Fruit fly (Drosophila melanogaster) whole organism, embryonic: ENCODE results near the gene CG12194.

Experiments
- B-H1 ChIP-seq: fragments of 200-800 bp; sonication (Bioruptor generic); IDR thresholded peaks from 3 replicates; pipeline ENCODE4 v1.3.6; 2022; ENCODE audit warnings: missing biosample characterization, missing genetic modification characterization
- BEAF-32 ChIP-seq: fragments of 200-800 bp; sonication (Bioruptor generic); optimal IDR thresholded peaks from 3 replicates; lab custom pipeline; 2017; ENCODE audit warnings: missing biosample characterization, missing genetic modification characterization, mild to moderate bottlenecking, moderate library complexity, missing genetic modification reagents
- Bgb ChIP-seq: fragments of 200-800 bp; sonication (Bioruptor generic); IDR thresholded peaks from 2 replicates; pipeline ENCODE4 v1.3.6; 2022; ENCODE audit warnings: missing biosample characterization, missing genetic modification characterization; ENCODE audit not compliant: partially characterized antibody
- CG10274 ChIP-seq: fragments of 200-800 bp; sonication (Bioruptor generic); optimal IDR thresholded peaks from 3 replicates; lab custom pipeline; 2017; ENCODE audit warnings: missing biosample characterization, mild to moderate bottlenecking, missing genetic modification characterization
- CG10654 ChIP-seq: fragments of 200-800 bp; sonication (Bioruptor generic); optimal IDR thresholded peaks from 2 replicates; lab custom pipeline; 2016; ENCODE audit warnings: missing biosample characterization, missing genetic modification characterization
- CG12071 ChIP-seq: fragments of 200-800 bp; sonication (Bioruptor generic); optimal IDR thresholded peaks from 3 replicates; lab custom pipeline; 2018; ENCODE audit warnings: missing biosample characterization, mild to moderate bottlenecking, missing genetic modification characterization
- CG13424 ChIP-seq: fragments of 200-800 bp; sonication (Bioruptor generic); optimal IDR thresholded peaks from 2 replicates; lab custom pipeline; 2019; ENCODE audit warnings: missing biosample characterization, mild to moderate bottlenecking, missing genetic modification characterization, moderate library complexity
- CG1647 ChIP-seq: fragments of 200-800 bp; sonication (Bioruptor generic); optimal IDR thresholded peaks from 3 replicates; lab custom pipeline; 2016; ENCODE audit warnings: missing biosample characterization, missing genetic modification characterization
- CG4854 ChIP-seq: fragments of 200-800 bp; sonication (Bioruptor generic); optimal IDR thresholded peaks from 2 replicates; lab custom pipeline; 2016; ENCODE audit warnings: missing biosample characterization, missing genetic modification characterization, inconsistent platforms
- CG5245 ChIP-seq: fragments of 200-800 bp; sonication (Bioruptor generic); optimal IDR thresholded peaks from 3 replicates; lab custom pipeline; 2016; ENCODE audit warnings: missing biosample characterization, missing genetic modification characterization
- CG6689 ChIP-seq: fragments of 200-800 bp; sonication (Bioruptor generic); IDR thresholded peaks from 2 replicates; pipeline ENCODE4 v1.3.6; 2022; ENCODE audit warnings: missing biosample characterization, missing genetic modification characterization
- CG7357 ChIP-seq: fragments of 200-800 bp; sonication (Bioruptor generic); IDR thresholded peaks from 3 replicates; pipeline ENCODE4 v1.3.6; 2022; ENCODE audit warnings: missing biosample characterization, missing genetic modification characterization
- CG9437 ChIP-seq: fragments of 200-800 bp; sonication (Bioruptor generic); optimal IDR thresholded peaks from 2 replicates; lab custom pipeline; 2018; ENCODE audit warnings: missing biosample characterization, mild to moderate bottlenecking, missing genetic modification characterization
- D19A ChIP-seq: fragments of 200-800 bp; optimal IDR thresholded peaks from 3 replicates; lab custom pipeline; 2019; ENCODE audit warnings: missing biosample characterization, mild to moderate bottlenecking, missing genetic modification characterization, moderate library complexity
- Drgx ChIP-seq: fragments of 200-800 bp; sonication (Bioruptor generic); IDR thresholded peaks from 2 replicates; pipeline ENCODE4 v1.3.6; 2022; ENCODE audit warnings: missing biosample characterization, missing genetic modification characterization
- ERR ChIP-seq: fragments of 200-800 bp; sonication (Bioruptor generic); optimal IDR thresholded peaks from 2 replicates; lab custom pipeline; 2016; ENCODE audit warnings: missing biosample characterization, missing genetic modification characterization
- H15 ChIP-seq: fragments of 200-800 bp; sonication (Bioruptor generic); IDR thresholded peaks from 3 replicates; pipeline ENCODE4 v1.3.6; 2022; ENCODE audit warnings: missing biosample characterization, missing genetic modification characterization
- HLHmδ ChIP-seq: fragments of 200-800 bp; sonication (Bioruptor generic); optimal IDR thresholded peaks from 2 replicates; lab custom pipeline; 2018; ENCODE audit warnings: missing biosample characterization, mild to moderate bottlenecking, missing genetic modification characterization, moderate library complexity
- Hand ChIP-seq: fragments of 200-800 bp; sonication (Bioruptor generic); optimal IDR thresholded peaks from 2 replicates; lab custom pipeline; 2017; ENCODE audit warnings: mild to moderate bottlenecking, missing biosample characterization, missing genetic modification reagents, missing genetic modification characterization
- Kr ChIP-seq: fragments of 200-800 bp; sonication (Bioruptor generic); optimal IDR thresholded peaks from 2 replicates; lab custom pipeline; 2017; ENCODE audit warnings: missing biosample characterization, mild to moderate bottlenecking, missing genetic modification characterization
- Mes4 ChIP-seq: fragments of 200-800 bp; sonication (Bioruptor generic); optimal IDR thresholded peaks from 2 replicates; lab custom pipeline; 2016; ENCODE audit warnings: missing biosample characterization, missing genetic modification characterization
- NC2α ChIP-seq: fragments of 200-800 bp; sonication (Bioruptor generic); optimal IDR thresholded peaks from 2 replicates; lab custom pipeline; 2016; ENCODE audit warnings: missing biosample characterization, missing genetic modification characterization
- NC2β ChIP-seq: fragments of 200-800 bp; sonication (Bioruptor generic); optimal IDR thresholded peaks from 2 replicates; lab custom pipeline; 2016; ENCODE audit warnings: missing biosample characterization, missing genetic modification characterization
- Nf-YB ChIP-seq: fragments of 200-800 bp; sonication (Bioruptor generic); optimal IDR thresholded peaks from 3 replicates; lab custom pipeline; 2019; ENCODE audit warnings: missing biosample characterization, mild to moderate bottlenecking, missing genetic modification characterization, moderate library complexity
- Rfx ChIP-seq: fragments of 200-800 bp; sonication (Bioruptor generic); IDR thresholded peaks from 2 replicates; pipeline ENCODE4 v1.3.6; 2022; ENCODE audit warnings: missing biosample characterization, missing genetic modification characterization
- Scr ChIP-seq: fragments of 200-800 bp; sonication (Bioruptor generic); IDR thresholded peaks from 2 replicates; pipeline ENCODE4 v1.3.6; 2022; ENCODE audit warnings: missing biosample characterization, missing genetic modification characterization; ENCODE audit not compliant: partially characterized antibody
- ab ChIP-seq: fragments of 200-800 bp; sonication (Bioruptor generic); optimal IDR thresholded peaks from 2 replicates; lab custom pipeline; 2016; ENCODE audit warnings: missing biosample characterization, missing genetic modification characterization
- ase ChIP-seq: fragments of 200-800 bp; sonication (Bioruptor generic); IDR thresholded peaks from 3 replicates; pipeline ENCODE4 v1.3.6; 2022; ENCODE audit warnings: missing biosample characterization, missing genetic modification characterization
- az2 ChIP-seq: fragments of 200-800 bp; sonication (Bioruptor generic); optimal IDR thresholded peaks from 3 replicates; lab custom pipeline; 2016; ENCODE audit warnings: missing biosample characterization, missing genetic modification characterization
- bab2 ChIP-seq: fragments of 200-800 bp; sonication (Bioruptor generic); optimal IDR thresholded peaks from 2 replicates; lab custom pipeline; 2016; ENCODE audit warnings: missing biosample characterization, missing genetic modification characterization
- br ChIP-seq: fragments of >200 bp; optimal IDR thresholded peaks from 2 replicates; lab custom pipeline; 2017
- cas ChIP-seq: fragments of 200-800 bp; sonication (Bioruptor generic); IDR thresholded peaks from 2 replicates; pipeline ENCODE4 v1.3.6; 2022; ENCODE audit warnings: missing biosample characterization, missing genetic modification characterization
- corto ChIP-seq: fragments of 200-800 bp; sonication (Bioruptor generic); optimal IDR thresholded peaks from 2 replicates; lab custom pipeline; 2016; ENCODE audit warnings: missing biosample characterization, mild to moderate bottlenecking, missing genetic modification characterization, moderate library complexity
- ewg ChIP-seq: fragments of 200-800 bp; sonication (Bioruptor generic); optimal IDR thresholded peaks from 3 replicates; lab custom pipeline; 2017; ENCODE audit warnings: mild to moderate bottlenecking, missing biosample characterization, missing genetic modification reagents, missing genetic modification characterization
- fd64A ChIP-seq: fragments of 200-800 bp; sonication (Bioruptor generic); optimal IDR thresholded peaks from 3 replicates; lab custom pipeline; 2018; ENCODE audit warnings: missing biosample characterization, mild to moderate bottlenecking, missing genetic modification characterization
- gcm ChIP-seq: fragments of 200-800 bp; sonication (Bioruptor generic); optimal IDR thresholded peaks from 2 replicates; lab custom pipeline; 2019; ENCODE audit warnings: missing biosample characterization, mild to moderate bottlenecking, missing genetic modification characterization, moderate library complexity
- gcm2 ChIP-seq: fragments of 200-800 bp; sonication (Bioruptor generic); optimal IDR thresholded peaks from 2 replicates; lab custom pipeline; 2016; ENCODE audit warnings: missing biosample characterization, missing genetic modification characterization
- gem ChIP-seq: fragments of 200-800 bp; sonication (Bioruptor generic); optimal IDR thresholded peaks from 2 replicates; lab custom pipeline; 2019; ENCODE audit warnings: missing biosample characterization, mild to moderate bottlenecking, missing genetic modification characterization, moderate library complexity
- grn ChIP-seq: fragments of 200-800 bp; sonication (Bioruptor generic); optimal IDR thresholded peaks from 3 replicates; lab custom pipeline; 2017; ENCODE audit warnings: missing biosample characterization, missing genetic modification characterization
- her ChIP-seq: fragments of 200-800 bp; sonication (Bioruptor generic); optimal IDR thresholded peaks from 2 replicates; lab custom pipeline; 2016; ENCODE audit warnings: missing biosample characterization, missing genetic modification characterization
- insv ChIP-seq, 2 experiments: fragments of 200-800 bp; sonication (Bioruptor generic); optimal IDR thresholded peaks; 3 replicates each; lab custom pipeline; 2016 to 2018; ENCODE audit warnings: missing biosample characterization in 2 of 2, missing genetic modification characterization in 2 of 2
- luna ChIP-seq: fragments of 200-800 bp; sonication (Bioruptor generic); optimal IDR thresholded peaks from 2 replicates; lab custom pipeline; 2016; ENCODE audit warnings: missing biosample characterization, missing genetic modification characterization
- odd ChIP-seq: fragments of 200-800 bp; sonication (Bioruptor generic); optimal IDR thresholded peaks from 2 replicates; lab custom pipeline; 2017; ENCODE audit warnings: missing biosample characterization, mild to moderate bottlenecking, missing genetic modification characterization
- peb ChIP-seq: fragments of 200-800 bp; sonication (Bioruptor generic); IDR thresholded peaks from 2 replicates; pipeline ENCODE4 v1.3.6; 2022; ENCODE audit warnings: missing biosample characterization, missing genetic modification characterization
- pros ChIP-seq: fragments of 200-800 bp; sonication (Bioruptor generic); optimal IDR thresholded peaks from 3 replicates; lab custom pipeline; 2019; ENCODE audit warnings: missing biosample characterization, mild to moderate bottlenecking, missing genetic modification characterization, moderate library complexity
- ranshi ChIP-seq: fragments of 200-800 bp; sonication (Bioruptor generic); IDR thresholded peaks from 2 replicates; pipeline ENCODE4 v1.3.6; 2022; ENCODE audit warnings: missing biosample characterization, missing genetic modification characterization
- row ChIP-seq: fragments of 200-800 bp; sonication (Bioruptor generic); IDR thresholded peaks from 3 replicates; pipeline ENCODE4 v1.3.6; 2022; ENCODE audit warnings: missing biosample characterization, missing genetic modification characterization
- sob ChIP-seq: fragments of 200-800 bp; sonication (Bioruptor generic); IDR thresholded peaks from 2 replicates; pipeline ENCODE4 v1.3.6; 2022; ENCODE audit warnings: missing biosample characterization, missing genetic modification characterization
- tup ChIP-seq: fragments of 200-800 bp; sonication (Bioruptor generic); optimal IDR thresholded peaks from 2 replicates; lab custom pipeline; 2016; ENCODE audit warnings: missing biosample characterization, mild to moderate bottlenecking, missing genetic modification characterization, moderate library complexity
- wek ChIP-seq: fragments of 200-800 bp; sonication (Bioruptor generic); optimal IDR thresholded peaks from 3 replicates; lab custom pipeline; 2018; ENCODE audit warnings: missing biosample characterization, mild to moderate bottlenecking, missing genetic modification characterization, moderate library complexity
- zf30C ChIP-seq: fragments of 200-800 bp; sonication (Bioruptor generic); optimal IDR thresholded peaks from 3 replicates; lab custom pipeline; 2018; ENCODE audit warnings: missing biosample characterization, mild to moderate bottlenecking, missing genetic modification characterization

CG12194 gene

dm6 chr2L:4847191-4847853, 9.2 kb downstream of the CG12194 start, which contains the start of the genes mxt and CG11927 (continued):
- TF ChIP-seq Scr (GFP tag; lab: Robert Waterston, UW) (peak; percentile 92), CG13424 (tag; lab: Kevin White, UChicago) (peak; percentile 48), CG6689 (GFP tag; lab: Robert Waterston, UW) (0 out of 2 replicates have a peak, but pooled peaks have one; percentile 28), HLHmδ (GFP tag; lab: Kevin White, UChicago) (no peak), grn (GFP tag; lab: Kevin White, UChicago) (no peak), gem (no peak), CG1647 (GFP tag; lab: Kevin White, UChicago) (peak; percentile 31), gcm (GFP tag; lab: Kevin White, UChicago) (no peak), sob (GFP tag; lab: Robert Waterston, UW) (peak; percentile 48; the same call in 1 of the 2 replicates), row (GFP tag; lab: Robert Waterston, UW) (peak; percentile 80), CG10654 (GFP tag; lab: Kevin White, UChicago) (peak; percentile 38), H15 (GFP tag; lab: Robert Waterston, UW) (peak; percentile 38; the same call in 1 of the 3 replicates), NC2β (GFP tag; lab: Kevin White, UChicago) (no peak), ab (GFP tag; lab: Kevin White, UChicago) (no peak), CG7357 (GFP tag; lab: Robert Waterston, UW) (0 out of 3 replicates have a peak, but pooled peaks have one; percentile 42), odd (GFP tag; lab: Kevin White, UChicago) (no peak), Rfx (peak; percentile 80), B-H1 (GFP tag; lab: Robert Waterston, UW) (no peak), CG4854 (GFP tag; lab: Kevin White, UChicago) (no peak), corto (GFP tag; lab: Kevin White, UChicago) (no peak), Nf-YB (GFP tag; lab: Kevin White, UChicago) (no peak), insv (GFP tag; optimal IDR thresholded peaks at IDR 0.05; lab: Kevin White, UChicago) (no peak), tup (no peak), CG9437 (GFP tag; lab: Kevin White, UChicago) (peak; percentile 99), CG5245 (no peak), wek (GFP tag; lab: Kevin White, UChicago) (no peak), CG10274 (GFP tag; lab: Kevin White, UChicago) (no peak), pros (GFP tag; lab: Kevin White, UChicago) (no peak), CG12071 (no peak), br (lab: Kevin White, UChicago) (no peak), cas (0 out of 2 replicates have a peak, but pooled peaks have one; percentile 30), peb (GFP tag; lab: Robert Waterston, UW) (no peak), bab2 (GFP tag; lab: Kevin White, UChicago) (peak; percentile 38), ERR (GFP tag; lab: Kevin White, UChicago) (no peak), Hand (no peak), luna (no peak), NC2α (GFP tag; lab: Kevin White, UChicago) (no peak), fd64A (GFP tag; lab: Kevin White, UChicago) (no peak), Mes4 (GFP tag; lab: Kevin White, UChicago) (no peak), gcm2 (GFP tag; lab: Kevin White, UChicago) (no peak), ranshi (GFP tag; lab: Robert Waterston, UW) (no peak), BEAF-32 (GFP tag; lab: Kevin White, UChicago) (peak; percentile 86), ase (GFP tag; lab: Robert Waterston, UW) (0 out of 3 replicates have a peak, but pooled peaks have one; percentile 29), Drgx (no peak), zf30C (GFP tag; lab: Kevin White, UChicago) (no peak), Bgb (GFP tag; lab: Robert Waterston, UW) (peak; percentile 90), az2 (GFP tag; lab: Kevin White, UChicago) (peak; percentile 68), D19A (no peak), ewg (GFP tag; lab: Kevin White, UChicago) (no peak), her (GFP tag; lab: Kevin White, UChicago) (no peak), Kr (no peak)
